Fruit fly (Drosophila melanogaster) whole organism, embryonic: ENCODE measurements around the gene CG5928.

ENCODE experiments used
- BtbVII ChIP-seq: fragments of 200-800 bp; sonication (Bioruptor generic); optimal IDR thresholded peaks from 3 replicates; lab custom pipeline; 2017; ENCODE audit warnings: missing biosample characterization, mild to moderate bottlenecking, missing genetic modification characterization
- CG10462 ChIP-seq: fragments of 200-800 bp; sonication (Bioruptor generic); optimal IDR thresholded peaks from 2 replicates; lab custom pipeline; 2016; ENCODE audit warnings: missing biosample characterization, missing genetic modification characterization
- CG1233 ChIP-seq: fragments of 200-800 bp; sonication (Bioruptor generic); optimal IDR thresholded peaks from 4 replicates; lab custom pipeline; 2018; ENCODE audit warnings: missing biosample characterization, mild to moderate bottlenecking, missing genetic modification characterization
- CG12942 ChIP-seq: fragments of 200-800 bp; sonication (Bioruptor generic); optimal IDR thresholded peaks from 3 replicates; lab custom pipeline; 2016; ENCODE audit warnings: missing biosample characterization, missing genetic modification characterization
- CG14050 ChIP-seq: fragments of 200-800 bp; sonication (Bioruptor generic); IDR thresholded peaks from 3 replicates; pipeline ENCODE4 v1.3.6; 2022; ENCODE audit warnings: missing biosample characterization, missing genetic modification characterization
- CG16813 ChIP-seq: fragments of 200-800 bp; sonication (Bioruptor generic); IDR thresholded peaks from 3 replicates; pipeline ENCODE4 v1.3.6; 2022; ENCODE audit warnings: missing biosample characterization, missing genetic modification characterization; ENCODE audit not compliant: partially characterized antibody
- CG16863 ChIP-seq: fragments of 200-800 bp; sonication (Bioruptor generic); optimal IDR thresholded peaks from 3 replicates; lab custom pipeline; 2016; ENCODE audit warnings: missing biosample characterization, missing genetic modification characterization
- CG17359 ChIP-seq: fragments of 200-800 bp; sonication (Bioruptor generic); optimal IDR thresholded peaks from 3 replicates; lab custom pipeline; 2018; ENCODE audit warnings: missing biosample characterization, mild to moderate bottlenecking, missing genetic modification characterization, moderate library complexity
- CG17361 ChIP-seq: fragments of 200-800 bp; sonication (Bioruptor generic); IDR thresholded peaks from 3 replicates; pipeline ENCODE4 v1.3.6; 2022; ENCODE audit warnings: missing biosample characterization, missing genetic modification characterization
- CG17912 ChIP-seq: fragments of 200-800 bp; sonication (Bioruptor generic); optimal IDR thresholded peaks from 2 replicates; lab custom pipeline; 2018; ENCODE audit warnings: missing biosample characterization, mild to moderate bottlenecking, missing genetic modification characterization
- CG18619 ChIP-seq: fragments of 200-800 bp; sonication (Bioruptor generic); optimal IDR thresholded peaks from 3 replicates; lab custom pipeline; 2017; ENCODE audit warnings: missing biosample characterization, mild to moderate bottlenecking, missing genetic modification characterization
- CG2712 ChIP-seq: fragments of 200-800 bp; optimal IDR thresholded peaks from 3 replicates; lab custom pipeline; 2019; ENCODE audit warnings: missing biosample characterization, mild to moderate bottlenecking, missing genetic modification characterization, moderate library complexity
- CG2875 ChIP-seq: fragments of 200-800 bp; sonication (Bioruptor generic); optimal IDR thresholded peaks from 2 replicates; lab custom pipeline; 2017; ENCODE audit warnings: missing biosample characterization, mild to moderate bottlenecking, missing genetic modification characterization, missing genetic modification reagents
- CG31224 ChIP-seq: fragments of 200-800 bp; sonication (Bioruptor generic); IDR thresholded peaks from 2 replicates; pipeline ENCODE4 v1.3.6; 2022; ENCODE audit warnings: missing biosample characterization, missing genetic modification characterization
- CG3281 ChIP-seq: fragments of 200-800 bp; sonication (Bioruptor generic); optimal IDR thresholded peaks from 3 replicates; lab custom pipeline; 2017; ENCODE audit warnings: missing biosample characterization, mild to moderate bottlenecking, missing genetic modification characterization
- CG3407 ChIP-seq: fragments of 200-800 bp; sonication (Bioruptor generic); optimal IDR thresholded peaks from 2 replicates; lab custom pipeline; 2018; ENCODE audit warnings: missing biosample characterization, mild to moderate bottlenecking, missing genetic modification characterization
- CG3847 ChIP-seq: fragments of 200-800 bp; sonication (Bioruptor generic); IDR thresholded peaks from 2 replicates; pipeline ENCODE4 v1.3.6; 2022; ENCODE audit warnings: missing biosample characterization, missing genetic modification characterization
- CG5245 ChIP-seq: fragments of 200-800 bp; sonication (Bioruptor generic); optimal IDR thresholded peaks from 3 replicates; lab custom pipeline; 2016; ENCODE audit warnings: missing biosample characterization, missing genetic modification characterization
- CG7963 ChIP-seq: fragments of 200-800 bp; sonication (Bioruptor generic); IDR thresholded peaks from 3 replicates; pipeline ENCODE4 v1.3.6; 2022; ENCODE audit warnings: missing biosample characterization, missing genetic modification characterization; ENCODE audit not compliant: partially characterized antibody
- CG9817 ChIP-seq: fragments of 200-800 bp; sonication (Bioruptor generic); optimal IDR thresholded peaks from 2 replicates; lab custom pipeline; 2018; ENCODE audit warnings: missing biosample characterization, mild to moderate bottlenecking, missing genetic modification characterization, moderate library complexity
- CrebB ChIP-seq: fragments of 200-800 bp; sonication (Bioruptor generic); optimal IDR thresholded peaks from 3 replicates; lab custom pipeline; 2018; ENCODE audit warnings: missing biosample characterization, mild to moderate bottlenecking, missing genetic modification characterization
- D19A ChIP-seq: fragments of 200-800 bp; optimal IDR thresholded peaks from 3 replicates; lab custom pipeline; 2019; ENCODE audit warnings: missing biosample characterization, mild to moderate bottlenecking, missing genetic modification characterization, moderate library complexity
- Dip3 ChIP-seq: fragments of 200-800 bp; sonication (Bioruptor generic); optimal IDR thresholded peaks from 3 replicates; lab custom pipeline; 2016; ENCODE audit warnings: missing biosample characterization, missing genetic modification characterization
- Eip74EF ChIP-seq, 2 experiments: fragments of 200-800 bp in 1 of 2; fragments of >200 bp in 1 of 2; sonication (Bioruptor generic) in 1 of 2; optimal IDR thresholded peaks; 2 replicates each; lab custom pipeline; 2017 to 2019; ENCODE audit warnings: missing biosample characterization in 2 of 2, missing genetic modification characterization in 2 of 2, mild to moderate bottlenecking in 1 of 2, moderate library complexity in 1 of 2
- Hmx ChIP-seq: fragments of 200-800 bp; sonication (Bioruptor generic); optimal IDR thresholded peaks from 2 replicates; lab custom pipeline; 2016; ENCODE audit warnings: missing biosample characterization, missing genetic modification characterization
- Jarid2 ChIP-seq: fragments of 200-800 bp; sonication (Bioruptor generic); optimal IDR thresholded peaks from 3 replicates; lab custom pipeline; 2017; ENCODE audit warnings: mild to moderate bottlenecking, missing biosample characterization, missing genetic modification reagents, missing genetic modification characterization
- Med ChIP-seq: fragments of 200-800 bp; sonication (Bioruptor generic); peaks from one replicate; lab custom pipeline; 2016; ENCODE audit warnings: missing biosample characterization, missing genetic modification characterization, mild to moderate bottlenecking, inconsistent platforms, moderate library complexity
- Scr ChIP-seq: fragments of 200-800 bp; sonication (Bioruptor generic); IDR thresholded peaks from 2 replicates; pipeline ENCODE4 v1.3.6; 2022; ENCODE audit warnings: missing biosample characterization, missing genetic modification characterization; ENCODE audit not compliant: partially characterized antibody
- Six4 ChIP-seq: fragments of 200-800 bp; sonication (Bioruptor generic); optimal IDR thresholded peaks from 2 replicates; lab custom pipeline; 2016; ENCODE audit warnings: missing biosample characterization, missing genetic modification characterization
- abd-A ChIP-seq: fragments of 200-800 bp; sonication (Bioruptor generic); optimal IDR thresholded peaks from 3 replicates; lab custom pipeline; 2019; ENCODE audit warnings: missing biosample characterization, mild to moderate bottlenecking, missing genetic modification characterization, moderate library complexity
- ac ChIP-seq: fragments of 200-800 bp; sonication (Bioruptor generic); optimal IDR thresholded peaks from 3 replicates; lab custom pipeline; 2017; ENCODE audit warnings: missing biosample characterization, mild to moderate bottlenecking, missing genetic modification characterization
- chif ChIP-seq, 2 experiments: fragments of 200-800 bp; sonication (Bioruptor generic); optimal IDR thresholded peaks; 3 replicates each; lab custom pipeline; 2016; ENCODE audit warnings: missing biosample characterization in 2 of 2, missing genetic modification characterization in 2 of 2
- corto ChIP-seq: fragments of 200-800 bp; sonication (Bioruptor generic); optimal IDR thresholded peaks from 2 replicates; lab custom pipeline; 2016; ENCODE audit warnings: missing biosample characterization, mild to moderate bottlenecking, missing genetic modification characterization, moderate library complexity
- dimm ChIP-seq: fragments of 200-800 bp; sonication (Bioruptor generic); IDR thresholded peaks from 2 replicates; pipeline ENCODE4 v1.3.6; 2022; ENCODE audit warnings: missing biosample characterization, missing genetic modification characterization
- ewg ChIP-seq: fragments of 200-800 bp; sonication (Bioruptor generic); optimal IDR thresholded peaks from 3 replicates; lab custom pipeline; 2017; ENCODE audit warnings: mild to moderate bottlenecking, missing biosample characterization, missing genetic modification reagents, missing genetic modification characterization
- gfzf ChIP-seq: fragments of 200-800 bp; sonication (Bioruptor generic); optimal IDR thresholded peaks from 2 replicates; lab custom pipeline; 2016; ENCODE audit warnings: missing biosample characterization, mild to moderate bottlenecking, missing genetic modification characterization, moderate library complexity
- grn ChIP-seq: fragments of 200-800 bp; sonication (Bioruptor generic); optimal IDR thresholded peaks from 3 replicates; lab custom pipeline; 2017; ENCODE audit warnings: missing biosample characterization, missing genetic modification characterization
- hth ChIP-seq: fragments of >200 bp; optimal IDR thresholded peaks from 2 replicates; lab custom pipeline; 2017; ENCODE audit warnings: inconsistent platforms
- jing ChIP-seq: fragments of 200-800 bp; sonication (Bioruptor generic); optimal IDR thresholded peaks from 2 replicates; lab custom pipeline; 2018; ENCODE audit warnings: missing biosample characterization, mild to moderate bottlenecking, missing genetic modification characterization
- lilli ChIP-seq: fragments of 200-800 bp; sonication (Bioruptor generic); optimal IDR thresholded peaks from 3 replicates; lab custom pipeline; 2016; ENCODE audit warnings: missing biosample characterization, missing genetic modification characterization
- lov ChIP-seq, 2 experiments: fragments of 200-800 bp in 1 of 2; fragments of >200 bp in 1 of 2; sonication (Bioruptor generic) in 1 of 2; IDR thresholded peaks in 1 of 2; optimal IDR thresholded peaks in 1 of 2; 2 replicates in 1 of 2; 3 replicates in 1 of 2; pipeline versions ENCODE4 v1.3.6 to Lab custom; 2017 to 2022; ENCODE audit warnings: missing biosample characterization in 1 of 2, missing genetic modification characterization in 1 of 2
- p53 ChIP-seq: fragments of 200-800 bp; sonication (Bioruptor generic); optimal IDR thresholded peaks from 2 replicates; lab custom pipeline; 2016; ENCODE audit warnings: missing biosample characterization, missing genetic modification characterization
- pita ChIP-seq: fragments of 200-800 bp; sonication (Bioruptor generic); optimal IDR thresholded peaks from 2 replicates; lab custom pipeline; 2017; ENCODE audit warnings: missing biosample characterization, mild to moderate bottlenecking, missing genetic modification characterization
- pzg ChIP-seq: fragments of 200-800 bp; sonication (Bioruptor generic); optimal IDR thresholded peaks from 3 replicates; lab custom pipeline; 2018; ENCODE audit warnings: missing biosample characterization, mild to moderate bottlenecking, missing genetic modification characterization, moderate library complexity
- row ChIP-seq: fragments of 200-800 bp; sonication (Bioruptor generic); IDR thresholded peaks from 3 replicates; pipeline ENCODE4 v1.3.6; 2022; ENCODE audit warnings: missing biosample characterization, missing genetic modification characterization
- sens-2 ChIP-seq: fragments of 200-800 bp; sonication (Bioruptor generic); IDR thresholded peaks from 2 replicates; pipeline ENCODE4 v1.3.6; 2022; ENCODE audit warnings: missing biosample characterization, missing genetic modification characterization
- sna ChIP-seq: fragments of 200-800 bp; sonication (Bioruptor generic); IDR thresholded peaks from 2 replicates; pipeline ENCODE4 v1.3.6; 2022; ENCODE audit warnings: missing biosample characterization, missing genetic modification characterization; ENCODE audit not compliant: partially characterized antibody
- tna ChIP-seq: fragments of 200-800 bp; sonication (Bioruptor generic); IDR thresholded peaks from 2 replicates; pipeline ENCODE4 v1.3.6; 2022; ENCODE audit warnings: missing biosample characterization, missing genetic modification characterization; ENCODE audit not compliant: partially characterized antibody
- trem ChIP-seq: fragments of 200-800 bp; optimal IDR thresholded peaks from 3 replicates; lab custom pipeline; 2019; ENCODE audit warnings: missing biosample characterization, mild to moderate bottlenecking, missing genetic modification characterization, moderate library complexity
- zfh1 ChIP-seq: fragments of 200-800 bp; sonication (Bioruptor generic); IDR thresholded peaks from 3 replicates; pipeline ENCODE4 v1.3.6; 2022; ENCODE audit warnings: missing biosample characterization, missing genetic modification characterization

CG5928 gene

DNA sequence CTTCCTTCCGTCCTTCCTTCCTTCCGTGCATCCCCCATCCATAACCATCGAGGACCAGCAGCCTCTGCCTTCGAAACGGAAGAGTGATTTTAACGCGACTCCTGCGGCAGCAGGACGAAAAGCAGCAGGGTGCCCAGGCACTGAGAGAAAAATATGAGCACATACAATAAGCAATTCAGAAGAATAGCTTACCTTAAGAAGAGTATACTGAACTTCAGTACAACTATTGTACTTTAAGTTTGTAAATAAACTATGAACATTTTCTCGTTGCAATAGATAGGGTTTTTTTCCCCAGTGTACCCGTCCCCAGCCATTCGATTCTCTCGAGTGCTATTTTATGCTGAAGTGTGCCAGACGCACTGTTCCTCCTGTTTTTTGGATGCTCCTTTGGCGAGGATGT lies 36.1 kb upstream of the CG5928 start (continued):
- peak; percentile 63 for TF ChIP-seq ac (GFP tag; lab: Kevin White, UChicago)
- no peak for TF ChIP-seq sna
- peak; percentile 85 for TF ChIP-seq zfh1 (GFP tag; lab: Robert Waterston, UW)
- TF ChIP-seq CG16813: no peak
- TF ChIP-seq CG17359 (tag; lab: Kevin White, UChicago): peak; percentile 79
- TF ChIP-seq D19A (tag; lab: Kevin White, UChicago): peak; percentile 78
- no peak for TF ChIP-seq grn (GFP tag; lab: Kevin White, UChicago)
- no peak for TF ChIP-seq gfzf (GFP tag; lab: Kevin White, UChicago)
- TF ChIP-seq lilli (GFP tag; lab: Kevin White, UChicago): peak; percentile 74
- TF ChIP-seq CG18619 (GFP tag; lab: Kevin White, UChicago): peak; percentile 56
- peak; percentile 56 for TF ChIP-seq CG12942 (GFP tag; lab: Kevin White, UChicago)
- peak; percentile 78 for TF ChIP-seq CG17361 (GFP tag; lab: Robert Waterston, UW)
- peak; percentile 56 for TF ChIP-seq CG14050 (GFP tag; lab: Robert Waterston, UW)
- TF ChIP-seq CG31224 (GFP tag; lab: Robert Waterston, UW): peak; percentile 51
- TF ChIP-seq CrebB (tag; lab: Kevin White, UChicago): peak; percentile 71
- no peak for TF ChIP-seq hth (lab: Kevin White, UChicago)
- peak; percentile 39 for TF ChIP-seq Dip3 (GFP tag; lab: Kevin White, UChicago)
- peak; percentile 67 for TF ChIP-seq sens-2
- TF ChIP-seq chif (GFP tag; optimal IDR thresholded peaks at IDR 0.05; lab: Kevin White, UChicago): peak; percentile 68 to 88
- TF ChIP-seq CG2875 (GFP tag; lab: Kevin White, UChicago): peak; percentile 63
- no peak for TF ChIP-seq pita
- TF ChIP-seq CG3281 (GFP tag; lab: Kevin White, UChicago): peak; percentile 60
- TF ChIP-seq CG3847: peak; percentile 60
- TF ChIP-seq tna (GFP tag; lab: Robert Waterston, UW): no peak
- peak; percentile 61 for TF ChIP-seq abd-A (tag; lab: Kevin White, UChicago)
- TF ChIP-seq Six4: peak; percentile 69
- peak; percentile 71 for TF ChIP-seq trem
- peak; percentile 63 for TF ChIP-seq CG3407
- TF ChIP-seq CG10462 (GFP tag; lab: Kevin White, UChicago): peak; percentile 40
- peak; percentile 77 for TF ChIP-seq CG5245 (GFP tag; lab: Kevin White, UChicago)
- peak; percentile 92 for TF ChIP-seq Med (GFP tag; lab: Kevin White, UChicago)
- peak; percentile 72 for TF ChIP-seq jing
- no peak for TF ChIP-seq CG17912 (GFP tag; lab: Kevin White, UChicago)
- TF ChIP-seq lov (optimal IDR thresholded peaks at IDR 0.05; lab: Kevin White, UChicago): no peak
- TF ChIP-seq lov (GFP tag; IDR thresholded peaks at IDR 0.05; lab: Robert Waterston, UW): peak; percentile 77; the same call in 2 of the 3 replicates
- peak in 1 of 2 experiments; percentile 68 for TF ChIP-seq Eip74EF (GFP tag; optimal IDR thresholded peaks at IDR 0.05; lab: Kevin White, UChicago)
- no peak for TF ChIP-seq CG7963
- peak; percentile 21 for TF ChIP-seq p53
- TF ChIP-seq Scr: no peak
- TF ChIP-seq row (GFP tag; lab: Robert Waterston, UW): peak; percentile 88
- TF ChIP-seq BtbVII (GFP tag; lab: Kevin White, UChicago): peak; percentile 56
- peak; percentile 49 for TF ChIP-seq Jarid2 (GFP tag; lab: Kevin White, UChicago)
- TF ChIP-seq Hmx (GFP tag; lab: Kevin White, UChicago): no peak
- no peak for TF ChIP-seq corto (GFP tag; lab: Kevin White, UChicago)
- TF ChIP-seq dimm (GFP tag; lab: Robert Waterston, UW): peak; percentile 50; the same call in 1 of the 2 replicates
- TF ChIP-seq CG1233 (GFP tag; lab: Kevin White, UChicago): peak; percentile 74
- peak; percentile 68 for TF ChIP-seq CG9817 (tag; lab: Kevin White, UChicago)
- TF ChIP-seq pzg: no peak
- TF ChIP-seq CG2712: peak; percentile 82
- TF ChIP-seq CG16863 (GFP tag; lab: Kevin White, UChicago): peak; percentile 88
- TF ChIP-seq ewg: peak; percentile 68
